Fruit fly (Drosophila melanogaster) whole organism: ENCODE data around the gene pyd.

Source experiments
- CG8478 ChIP-seq: fragments of >200 bp; optimal IDR thresholded peaks from 2 replicates; lab custom pipeline; 2018; ENCODE audit warnings: inconsistent platforms
- Dll ChIP-seq: fragments of >200 bp; optimal IDR thresholded peaks from 2 replicates; lab custom pipeline; 2017
- EcR ChIP-seq, 2 experiments: fragments of >200 bp; optimal IDR thresholded peaks; 2 replicates each; lab custom pipeline; 2017; ENCODE audit warnings: missing biosample characterization in 2 of 2, missing genetic modification characterization in 2 of 2, missing genetic modification reagents in 2 of 2
- pan ChIP-seq: fragments of >200 bp; optimal IDR thresholded peaks from 2 replicates; lab custom pipeline; 2017
- psq ChIP-seq: fragments of >200 bp; optimal IDR thresholded peaks from 2 replicates; lab custom pipeline; 2017
- usp ChIP-seq: fragments of >200 bp; optimal IDR thresholded peaks from 2 replicates; lab custom pipeline; 2017; ENCODE audit warnings: missing biosample characterization, missing genetic modification characterization, mixed read lengths

DNA sequence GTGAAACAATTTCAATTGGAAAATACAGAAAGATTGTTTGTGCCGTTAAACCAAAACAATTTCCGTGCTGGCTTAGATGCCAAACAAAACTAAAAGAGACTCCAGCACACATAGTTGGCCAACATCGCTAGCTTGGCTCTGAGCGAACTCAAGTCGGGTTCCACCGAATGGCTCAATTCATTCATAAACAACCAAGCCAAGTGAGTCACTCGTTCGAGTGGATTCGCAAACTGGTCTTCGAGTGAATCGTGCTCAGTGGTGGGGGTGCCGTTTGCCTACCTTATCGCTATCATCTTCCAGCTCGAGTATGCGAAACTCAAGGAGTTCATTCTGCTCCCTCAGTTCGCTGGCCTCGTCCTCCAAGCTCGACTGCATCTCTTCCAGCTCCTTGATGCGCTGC, 146.2 kb downstream of the pyd start:
- TF ChIP-seq pan (lab: Kevin White, UChicago) = no peak
- TF ChIP-seq usp (GFP tag; lab: Kevin White, UChicago) = no peak
- TF ChIP-seq psq (lab: Kevin White, UChicago) = no peak
- no peak for TF ChIP-seq Dll
- TF ChIP-seq EcR (GFP tag; optimal IDR thresholded peaks at IDR 0.05; lab: Kevin White, UChicago) = no peak
- no peak for TF ChIP-seq CG8478
